Worm (Caenorhabditis elegans): ENCODE data around the gene K10H10.12.

DNA sequence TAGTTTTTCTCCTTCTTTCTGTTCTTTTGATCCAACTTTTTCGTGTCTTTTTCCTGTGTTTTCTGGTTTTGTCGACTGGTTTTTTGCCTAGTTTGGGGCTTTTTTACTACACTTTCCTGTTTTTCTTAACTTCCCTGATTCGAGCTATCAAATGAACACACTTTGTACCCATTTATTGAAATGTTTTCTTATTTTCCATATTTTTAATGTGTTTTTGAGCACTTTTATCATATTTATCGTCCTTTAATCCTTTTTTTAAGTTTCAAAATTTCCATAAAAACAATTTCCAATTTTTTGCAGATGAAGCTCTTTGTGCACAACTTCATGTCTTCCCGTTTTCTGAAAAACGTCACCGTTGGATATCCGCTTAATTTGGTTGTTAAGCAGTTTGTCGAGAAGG lies 27.9 kb upstream of the K10H10.12 start, which contains the start of gene C04H5.1:
- TF ChIP-seq ceh-28 (tag; optimal IDR thresholded peaks at IDR 0.05) (no peak), ztf-11 (tag; optimal IDR thresholded peaks at IDR 0.05) (no peak), set-16 (GFP tag; IDR thresholded peaks at IDR 0.05) (no peak), mdl-1 (tag; optimal IDR thresholded peaks at IDR 0.05) (no peak), egl-27 (tag; optimal IDR thresholded peaks at IDR 0.05) (no peak)
